Worm (Caenorhabditis elegans) whole organism, L4/young adult: Measurements from ENCODE around the gene rars-1.

ENCODE experiments used
- W03F9.2 ChIP-seq: fragments of 150-350 bp; optimal IDR thresholded peaks from 2 replicates; lab custom pipeline; 2014; ENCODE audit warnings: missing biosample characterization, missing genetic modification characterization
- dao-5 ChIP-seq: sonication (generic microtip); optimal IDR thresholded peaks from 2 replicates; lab custom pipeline; 2016; ENCODE audit warnings: missing genotype, missing genetic modification characterization, moderate library complexity, missing compliant biosample characterization
- him-1 ChIP-seq: sonication (generic microtip); optimal IDR thresholded peaks from 2 replicates; lab custom pipeline; 2016; ENCODE audit warnings: missing genotype, missing genetic modification reagents, missing genetic modification characterization, missing compliant biosample characterization

DNA sequence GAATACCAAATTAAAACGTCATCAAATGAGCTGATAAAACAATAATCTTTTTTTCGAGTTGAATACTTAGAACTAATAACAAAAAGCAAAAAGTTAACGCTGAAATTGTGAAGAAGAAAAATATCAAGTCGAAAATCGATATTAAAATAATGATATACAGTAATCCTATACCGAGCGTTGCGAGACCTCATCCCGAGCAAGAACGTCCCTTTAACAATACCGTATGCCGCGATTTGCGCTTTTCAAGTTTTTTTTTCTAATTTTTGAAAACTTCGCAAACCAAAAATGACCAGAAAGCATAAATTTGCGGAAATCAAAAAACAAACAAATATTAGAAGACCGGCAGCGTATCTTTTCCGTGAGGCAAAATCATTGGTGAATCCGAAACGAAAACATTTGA lies 26.0 kb downstream of the rars-1 start, which contains the start of gene F26F4.5:
- TF ChIP-seq him-1 (tag; lab: Kevin White, UChicago) (no peak), W03F9.2 (tag; lab: Kevin White, UChicago) (no peak), dao-5 (tag; lab: Kevin White, UChicago) (no peak)
